In the genomic region with DNA sequence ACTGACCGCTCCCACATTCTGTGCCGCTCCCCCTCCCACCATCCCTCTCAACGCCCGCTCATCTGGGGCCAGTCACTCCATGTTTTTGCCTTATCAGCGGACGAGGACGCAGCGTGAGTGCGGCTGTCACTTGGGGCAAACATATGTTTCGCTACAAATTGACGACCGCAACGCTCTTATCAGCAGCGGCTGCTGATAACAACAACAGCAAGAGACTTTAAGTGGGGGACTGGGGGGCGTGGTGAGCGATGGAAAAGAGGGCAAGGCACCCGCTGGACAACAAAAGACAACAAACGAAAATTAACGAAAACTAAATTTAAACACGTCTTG, we compare ENCODE assay signal across 5 fruit fly cellular contexts.
TF ChIP-seq lines count a peak whose summit lies in the region.

No protein-coding gene starts in this region.

- no peak for TF ChIP-seq CTCF in whole organism, embryonic (GFP tag; optimal IDR thresholded peaks at IDR 0.05; lab: Kevin White, UChicago)

TF ChIP-seq in whole organism, 6 proteins besides CTCF, POLR2A, EP300 and RAD21:
- TF ChIP-seq Dll (optimal IDR thresholded peaks at IDR 0.05; lab: Kevin White, UChicago), result no peak
- TF ChIP-seq CG8478 (optimal IDR thresholded peaks at IDR 0.05; lab: Kevin White, UChicago), result no peak
- no peak for TF ChIP-seq usp (GFP tag; optimal IDR thresholded peaks at IDR 0.05; lab: Kevin White, UChicago)
- TF ChIP-seq EcR (GFP tag; optimal IDR thresholded peaks at IDR 0.05; lab: Kevin White, UChicago), result peak; percentile 58 to 79

TF ChIP-seq in whole organism, embryonic, 481 proteins besides CTCF, POLR2A, EP300 and RAD21 (continues in another document):
- no peak for TF ChIP-seq Rfx (GFP tag; IDR thresholded peaks at IDR 0.05; lab: Robert Waterston, UW)
- no peak for TF ChIP-seq Dad (GFP tag; optimal IDR thresholded peaks at IDR 0.05; lab: Kevin White, UChicago)
- no peak for TF ChIP-seq aop (GFP tag; IDR thresholded peaks at IDR 0.05; lab: Robert Waterston, UW)
- peak; percentile 82 for TF ChIP-seq twi (tag; optimal IDR thresholded peaks at IDR 0.05; lab: Kevin White, UChicago)
- TF ChIP-seq run (tag; optimal IDR thresholded peaks at IDR 0.05; lab: Kevin White, UChicago), result peak; percentile 9
- TF ChIP-seq schlank (tag; optimal IDR thresholded peaks at IDR 0.05; lab: Kevin White, UChicago), result no peak
- TF ChIP-seq so (GFP tag; IDR thresholded peaks at IDR 0.05; lab: Robert Waterston, UW), result no peak
- peak; percentile 52; the same call in 1 of the 2 replicates for TF ChIP-seq GATAe (GFP tag; conservative IDR thresholded peaks at IDR 0.05; lab: Robert Waterston, UW)
- TF ChIP-seq Awh (GFP tag; IDR thresholded peaks at IDR 0.05; lab: Robert Waterston, UW), result 0 out of 2 replicates have a peak, but pooled peaks have one; percentile 37
- TF ChIP-seq Aef1 (GFP tag; IDR thresholded peaks at IDR 0.05; lab: Robert Waterston, UW), result peak; percentile 50; the same call in 1 of the 3 replicates
- TF ChIP-seq crol (GFP tag; IDR thresholded peaks at IDR 0.05; lab: Robert Waterston, UW), result peak; percentile 87
- TF ChIP-seq crp (GFP tag; optimal IDR thresholded peaks at IDR 0.05; lab: Kevin White, UChicago), result peak in 1 of 2 experiments; percentile 10
- TF ChIP-seq bbx (GFP tag; IDR thresholded peaks at IDR 0.05; lab: Robert Waterston, UW; ENCODE audit: partially characterized antibody), result 0 out of 2 replicates have a peak, but pooled peaks have one; percentile 21
- TF ChIP-seq CG7839 (tag; optimal IDR thresholded peaks at IDR 0.05; lab: Kevin White, UChicago), result no peak
- peak; percentile 60; the same call in 1 of the 4 replicates for TF ChIP-seq chinmo (GFP tag; IDR thresholded peaks at IDR 0.05; lab: Robert Waterston, UW; ENCODE audit: partially characterized antibody)
- TF ChIP-seq CG10543 (GFP tag; optimal IDR thresholded peaks at IDR 0.05; lab: Kevin White, UChicago), result peak; percentile 65
- TF ChIP-seq fu2 (GFP tag; optimal IDR thresholded peaks at IDR 0.05; lab: Kevin White, UChicago), result no peak
- peak; percentile 58; the same call in 1 of the 2 replicates for TF ChIP-seq CG4360 (GFP tag; IDR thresholded peaks at IDR 0.05; lab: Robert Waterston, UW)

TF ChIP-seq in whole organism, prepupa, 60 proteins besides CTCF, POLR2A, EP300 and RAD21:
- TF ChIP-seq svp (GFP tag; lab: Kevin White, UChicago), result peak; percentile 97
- peak; percentile 27 for TF ChIP-seq fkh (GFP tag; optimal IDR thresholded peaks at IDR 0.05; lab: Kevin White, UChicago)
- TF ChIP-seq ss (GFP tag; optimal IDR thresholded peaks at IDR 0.05; lab: Kevin White, UChicago), result peak in 1 of 2 experiments; percentile 37
- TF ChIP-seq CG6808 (GFP tag; optimal IDR thresholded peaks at IDR 0.05; lab: Kevin White, UChicago), result no peak
TF ChIP-seq in whole organism, prepupa: peak in this region for 3.

TF ChIP-seq in whole organism, pupa, 21 proteins besides CTCF, POLR2A, EP300 and RAD21:
- TF ChIP-seq CG4496 (GFP tag; IDR thresholded peaks at IDR 0.05; lab: Robert Waterston, UW), result no peak
- no peak for TF ChIP-seq Snoo (tag; optimal IDR thresholded peaks at IDR 0.05; lab: Kevin White, UChicago)
- peak; percentile 38 for TF ChIP-seq CG12605 (GFP tag; IDR thresholded peaks at IDR 0.05; lab: Robert Waterston, UW)
- TF ChIP-seq gl (tag; optimal IDR thresholded peaks at IDR 0.05; lab: Kevin White, UChicago), result peak; percentile 29
- TF ChIP-seq CG10348 (GFP tag; IDR thresholded peaks at IDR 0.05; lab: Robert Waterston, UW), result no peak
- no peak for TF ChIP-seq CG17806 (tag; optimal IDR thresholded peaks at IDR 0.05; lab: Kevin White, UChicago)
- TF ChIP-seq CG9948 (tag; optimal IDR thresholded peaks at IDR 0.05; lab: Kevin White, UChicago), result no peak
- peak; percentile 96 for TF ChIP-seq EcR (GFP tag; optimal IDR thresholded peaks at IDR 0.05; lab: Kevin White, UChicago)
- TF ChIP-seq Ets98B (GFP tag; IDR thresholded peaks at IDR 0.05; lab: Robert Waterston, UW), result no peak
- TF ChIP-seq CG34367 (tag; optimal IDR thresholded peaks at IDR 0.05; lab: Kevin White, UChicago), result no peak
- no peak for TF ChIP-seq CG15710 (tag; optimal IDR thresholded peaks at IDR 0.05; lab: Kevin White, UChicago)
- TF ChIP-seq CG14655 (GFP tag; optimal IDR thresholded peaks at IDR 0.05; lab: Kevin White, UChicago), result no peak
- TF ChIP-seq Pif1A (GFP tag; optimal IDR thresholded peaks at IDR 0.05; lab: Kevin White, UChicago), result no peak
- no peak for TF ChIP-seq CG8301 (tag; optimal IDR thresholded peaks at IDR 0.05; lab: Kevin White, UChicago)
- TF ChIP-seq CG32121 (GFP tag; IDR thresholded peaks at IDR 0.05; lab: Robert Waterston, UW), result no peak
- no peak for TF ChIP-seq D1 (tag; optimal IDR thresholded peaks at IDR 0.05; lab: Kevin White, UChicago)
- TF ChIP-seq CG13204 (GFP tag; optimal IDR thresholded peaks at IDR 0.05; lab: Kevin White, UChicago), result peak; percentile 74
- TF ChIP-seq rn (GFP tag; IDR thresholded peaks at IDR 0.05; lab: Robert Waterston, UW), result no peak
- no peak for TF ChIP-seq fd96Ca (GFP tag; IDR thresholded peaks at IDR 0.05; lab: Robert Waterston, UW)
- TF ChIP-seq Pif1B (GFP tag; optimal IDR thresholded peaks at IDR 0.05; lab: Kevin White, UChicago), result no peak
- TF ChIP-seq CG8159 (tag; optimal IDR thresholded peaks at IDR 0.05; lab: Kevin White, UChicago), result no peak

TF ChIP-seq in whole organism, wandering third instar larva, 38 proteins besides CTCF, POLR2A, EP300 and RAD21:
- no peak for TF ChIP-seq dsf (GFP tag; optimal IDR thresholded peaks at IDR 0.05; lab: Kevin White, UChicago; ENCODE audit: borderline replicate concordance)
- no peak for TF ChIP-seq Rel (GFP tag; optimal IDR thresholded peaks at IDR 0.05; lab: Kevin White, UChicago)
- TF ChIP-seq Rel (tag; optimal IDR thresholded peaks at IDR 0.05; lab: Kevin White, UChicago), result no peak
- no peak for TF ChIP-seq psq (GFP tag; optimal IDR thresholded peaks at IDR 0.05; lab: Kevin White, UChicago)
- TF ChIP-seq Hr83 (GFP tag; optimal IDR thresholded peaks at IDR 0.05; lab: Kevin White, UChicago; ENCODE audit: poor library complexity, severe bottlenecking), result peak; percentile 26
- no peak for TF ChIP-seq GATAd (GFP tag; optimal IDR thresholded peaks at IDR 0.05; lab: Kevin White, UChicago)
- TF ChIP-seq Hnf4 (GFP tag; optimal IDR thresholded peaks at IDR 0.05; lab: Kevin White, UChicago), result peak; percentile 12
- no peak for TF ChIP-seq rgr (GFP tag; optimal IDR thresholded peaks at IDR 0.05; lab: Kevin White, UChicago)
- peak in 1 of 2 experiments; percentile 12 for TF ChIP-seq dl (GFP tag; optimal IDR thresholded peaks at IDR 0.05; lab: Kevin White, UChicago; ENCODE audit: insufficient read depth in 1 of 2, partially characterized antibody in 2 of 2)
